Worm (Caenorhabditis elegans): Measurements from ENCODE around the gene mrp-1.

mrp-1 gene

ce11 chrX:621190-621589 is 33.5 kb upstream of the mrp-1 start, which contains the start of gene unc-96:
Gene unc-96, minus strand, starts transcription at chrX:621290.
- TF ChIP-seq cebp-1 (GFP tag; IDR thresholded peaks at IDR 0.05) (peak; percentile 67), cebp-1 (tag; optimal IDR thresholded peaks at IDR 0.05) (no peak), F55B11.4 (tag; optimal IDR thresholded peaks at IDR 0.05; ENCODE audit: borderline replicate concordance, insufficient read depth) (no peak)

DNA sequence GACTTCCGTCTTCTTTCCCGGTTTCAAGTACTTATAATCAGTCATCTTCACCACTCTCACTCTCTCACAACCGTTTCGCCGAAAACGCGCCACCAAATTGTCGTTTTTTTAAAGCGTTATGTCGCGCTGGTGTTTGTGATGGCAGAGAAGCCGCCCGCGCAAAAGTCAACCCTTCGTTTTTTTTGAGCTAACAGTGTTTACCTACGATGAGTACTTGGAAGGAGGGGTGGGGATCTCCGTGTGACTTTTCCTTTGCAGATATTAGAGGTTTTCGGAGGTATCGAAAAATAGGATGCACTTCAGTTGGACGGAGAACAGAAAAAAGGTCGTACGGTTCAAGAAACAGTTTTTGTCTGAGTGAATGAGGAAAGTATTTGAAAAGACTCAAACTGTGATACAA is 30.0 kb upstream of the mrp-1 start:
- TF ChIP-seq Y53G8AR.9 (GFP tag; conservative IDR thresholded peaks at IDR 0.05) (no peak), bed-2 (GFP tag; IDR thresholded peaks at IDR 0.05) (no peak), F22D6.2 (tag; optimal IDR thresholded peaks at IDR 0.05) (no peak), hsf-1 (GFP tag; IDR thresholded peaks at IDR 0.05) (no peak), cebp-2 (GFP tag; IDR thresholded peaks at IDR 0.05) (no peak), aptf-3 (GFP tag; IDR thresholded peaks at IDR 0.05) (no peak), F23B12.7 (tag; optimal IDR thresholded peaks at IDR 0.05; ENCODE audit: insufficient read depth) (no peak), rpc-1 (optimal IDR thresholded peaks at IDR 0.05) (no peak), rpc-1 (tag; optimal IDR thresholded peaks at IDR 0.05) (no peak)

ce11 chrX:612783-613182 is 25.1 kb upstream of the mrp-1 start:
- TF ChIP-seq snpc-4 (GFP tag; optimal IDR thresholded peaks at IDR 0.05), result no peak
- TF ChIP-seq snpc-4 (tag; optimal IDR thresholded peaks at IDR 0.05), result peak in 2 of 4 experiments; percentile 61 to 85
- no peak for TF ChIP-seq nhr-120 (GFP tag; IDR thresholded peaks at IDR 0.05)

- TF ChIP-seq ztf-22 (GFP tag; optimal IDR thresholded peaks at IDR 0.05) (no peak), lir-1 (GFP tag; conservative IDR thresholded peaks at IDR 0.05) (no peak), him-1 (tag; optimal IDR thresholded peaks at IDR 0.05) (no peak), ceh-40 (GFP tag; IDR thresholded peaks at IDR 0.05) (no peak), F57A8.1 (GFP tag; optimal IDR thresholded peaks at IDR 0.05) (no peak)
These were observed 21.9 kb upstream of the mrp-1 start for ce11 chrX:609553-609952.

DNA sequence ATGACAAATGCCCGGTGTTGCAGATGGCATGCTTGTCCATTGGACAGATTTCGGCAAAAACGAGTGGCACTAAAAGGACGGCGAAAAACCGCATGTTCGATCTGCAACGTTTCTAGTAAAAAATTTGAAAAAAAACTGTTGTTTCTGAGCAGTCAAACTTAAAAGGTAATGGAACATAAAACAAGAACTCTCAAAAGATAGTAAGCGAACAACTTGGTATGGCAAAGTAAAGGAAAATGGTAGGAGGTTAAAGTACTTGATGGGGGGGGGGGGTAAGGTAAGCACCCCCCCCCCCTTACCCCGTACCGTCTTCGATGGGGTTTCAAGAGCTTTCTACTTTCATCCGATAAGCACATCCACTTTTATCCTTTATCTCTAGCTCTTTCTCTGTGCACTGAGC is 20.7 kb upstream of the mrp-1 start, which contains the start of gene F13C5.5:
TSS of gene F13C5.5 (minus strand) at position 101 of the 400 bp plus-strand sequence.
- TF ChIP-seq ZK185.1 (tag; optimal IDR thresholded peaks at IDR 0.05; ENCODE audit: poor library complexity, severe bottlenecking) (no peak), sdz-38 (tag; optimal IDR thresholded peaks at IDR 0.05) (no peak), tbp1 (GFP tag; optimal IDR thresholded peaks at IDR 0.05) (no peak), attf-6 (GFP tag; IDR thresholded peaks at IDR 0.05) (no peak), tbx-9 (tag; optimal IDR thresholded peaks at IDR 0.05; ENCODE audit: borderline replicate concordance) (no peak), ceh-91 (GFP tag; IDR thresholded peaks at IDR 0.05) (no peak), lin-54 (GFP tag; optimal IDR thresholded peaks at IDR 0.05) (no peak), xnd-1 (tag; optimal IDR thresholded peaks at IDR 0.05) (no peak), zim-3 (tag; optimal IDR thresholded peaks at IDR 0.05) (no peak), akir-1 (GFP tag; optimal IDR thresholded peaks at IDR 0.05) (no peak), hlh-26 (GFP tag; conservative IDR thresholded peaks at IDR 0.05) (no peak), ccch-3 (GFP tag; optimal IDR thresholded peaks at IDR 0.05) (no peak), B0261.1 (tag; optimal IDR thresholded peaks at IDR 0.05) (no peak), F22D6.2 (tag; optimal IDR thresholded peaks at IDR 0.05) (no peak), somi-1 (GFP tag; optimal IDR thresholded peaks at IDR 0.05) (no peak), bed-2 (GFP tag; IDR thresholded peaks at IDR 0.05) (no peak), cebp-2 (GFP tag; IDR thresholded peaks at IDR 0.05) (no peak)
